Worm (Caenorhabditis elegans): Measurements from ENCODE around the gene rnp-5.

Gene rnp-5

DNA sequence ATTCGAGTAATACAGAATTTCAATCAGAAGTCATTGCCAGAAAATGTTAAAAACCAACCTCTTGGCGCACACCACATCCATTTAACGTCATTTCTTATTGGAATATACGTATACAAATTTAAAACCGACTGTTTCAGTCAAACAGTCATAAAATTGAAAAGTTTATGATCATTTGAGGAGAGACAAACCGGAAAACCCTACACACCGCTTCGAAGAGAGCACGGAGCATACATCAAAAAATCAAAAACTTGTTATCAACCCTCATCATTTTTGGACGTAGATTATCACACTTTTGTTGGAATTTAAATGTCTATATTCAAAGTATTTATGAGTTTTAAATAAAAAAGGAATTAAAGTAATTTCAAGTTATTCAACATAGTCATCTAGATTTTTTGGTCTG lies 37.3 kb upstream of the rnp-5 start, which contains the start of gene T24C4.10:
Gene T24C4.10 (minus strand): TSS at position 230 of the 400 bp plus-strand sequence.
- TF ChIP-seq ceh-9 (tag; optimal IDR thresholded peaks at IDR 0.05) (no peak), ceh-48 (tag; optimal IDR thresholded peaks at IDR 0.05) (no peak), nhr-232 (tag; optimal IDR thresholded peaks at IDR 0.05) (no peak), pros-1 (tag; optimal IDR thresholded peaks at IDR 0.05) (no peak), che-1 (tag; optimal IDR thresholded peaks at IDR 0.05) (no peak), mec-3 (tag; optimal IDR thresholded peaks at IDR 0.05; ENCODE audit: borderline replicate concordance) (no peak), tbx-7 (tag; optimal IDR thresholded peaks at IDR 0.05) (no peak), fkh-6 (tag; optimal IDR thresholded peaks at IDR 0.05) (no peak), ceh-30 (tag; optimal IDR thresholded peaks at IDR 0.05) (no peak), unc-86 (tag; optimal IDR thresholded peaks at IDR 0.05) (no peak)

- TF ChIP-seq sox-2 (GFP tag; IDR thresholded peaks at IDR 0.05) (no peak), hlh-30 (tag; optimal IDR thresholded peaks at IDR 0.05; ENCODE audit: insufficient read depth) (peak; percentile 48), unc-55 (GFP tag; optimal IDR thresholded peaks at IDR 0.05) (no peak), che-1 (tag; optimal IDR thresholded peaks at IDR 0.05) (no peak), unc-42 (tag; optimal IDR thresholded peaks at IDR 0.05) (peak; percentile 40), ceh-22 (tag; optimal IDR thresholded peaks at IDR 0.05) (no peak), elt-4 (tag; optimal IDR thresholded peaks at IDR 0.05) (no peak), npax-4 (tag; optimal IDR thresholded peaks at IDR 0.05) (no peak)
Measured at ce11 chrIII:888983-889549, 35.4 kb upstream of the rnp-5 start.

DNA sequence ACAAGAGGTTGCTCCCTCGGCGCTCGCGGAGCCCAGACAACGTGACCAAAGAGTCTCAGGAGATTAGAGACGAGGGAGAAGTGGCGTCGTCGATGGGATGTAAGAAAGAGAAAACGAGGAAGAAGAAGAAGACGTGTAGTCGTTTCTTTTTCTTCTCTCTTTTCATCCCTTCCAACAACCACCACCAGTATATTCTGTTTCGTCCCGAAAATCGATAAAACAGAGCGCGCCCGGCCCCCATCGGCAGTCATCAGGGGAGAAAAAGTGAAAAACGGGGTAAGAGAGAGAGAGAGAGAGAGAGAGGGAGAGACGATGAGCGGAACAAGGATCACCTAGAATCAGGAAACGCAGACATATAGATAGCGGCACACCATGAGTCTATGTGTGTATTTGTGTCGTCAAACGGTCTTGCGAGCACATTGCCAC lies 34.2 kb upstream of the rnp-5 start:
- TF ChIP-seq hlh-6 (tag; optimal IDR thresholded peaks at IDR 0.05) (no peak), ceh-14 (tag; optimal IDR thresholded peaks at IDR 0.05) (peak; percentile 50), odd-2 (tag; optimal IDR thresholded peaks at IDR 0.05) (no peak), unc-3 (GFP tag; conservative IDR thresholded peaks at IDR 0.05) (no peak; the same call in 1 of the 2 replicates), unc-3 (tag; optimal IDR thresholded peaks at IDR 0.05) (peak; percentile 45), ceh-30 (tag; optimal IDR thresholded peaks at IDR 0.05) (peak; percentile 22), hlh-30 (tag; optimal IDR thresholded peaks at IDR 0.05; ENCODE audit: insufficient read depth) (peak; percentile 73), unc-55 (GFP tag; optimal IDR thresholded peaks at IDR 0.05) (peak; percentile 55), K09A11.1 (tag; optimal IDR thresholded peaks at IDR 0.05; ENCODE audit: insufficient read depth) (peak; percentile 46), tbx-2 (tag; optimal IDR thresholded peaks at IDR 0.05) (peak; percentile 76), ceh-48 (tag; optimal IDR thresholded peaks at IDR 0.05) (peak; percentile 99), nfya-1 (tag; optimal IDR thresholded peaks at IDR 0.05) (peak; percentile 71), pha-4 (tag; optimal IDR thresholded peaks at IDR 0.05) (no peak), rnt-1 (tag; optimal IDR thresholded peaks at IDR 0.05) (peak; percentile 10), madf-2 (tag; optimal IDR thresholded peaks at IDR 0.05) (peak; percentile 13), unc-86 (tag; optimal IDR thresholded peaks at IDR 0.05) (peak; percentile 13), pros-1 (tag; optimal IDR thresholded peaks at IDR 0.05) (peak; percentile 67), ceh-45 (GFP tag; IDR thresholded peaks at IDR 0.05) (0 out of 2 replicates have a peak, but pooled peaks have one; percentile 19), fax-1 (tag; optimal IDR thresholded peaks at IDR 0.05) (no peak), dve-1 (tag; optimal IDR thresholded peaks at IDR 0.05) (peak; percentile 55), F13H6.1 (tag; optimal IDR thresholded peaks at IDR 0.05) (peak; percentile 1), ceh-31 (tag; optimal IDR thresholded peaks at IDR 0.05) (peak; percentile 83), pha-2 (tag; optimal IDR thresholded peaks at IDR 0.05) (no peak), ceh-18 (tag; optimal IDR thresholded peaks at IDR 0.05) (peak; percentile 42), fkh-6 (tag; optimal IDR thresholded peaks at IDR 0.05) (no peak), sox-4 (tag; optimal IDR thresholded peaks at IDR 0.05) (no peak), elt-2 (tag; optimal IDR thresholded peaks at IDR 0.05) (peak; percentile 52), Y22D7AL.16 (tag; optimal IDR thresholded peaks at IDR 0.05) (no peak), syd-9 (tag; optimal IDR thresholded peaks at IDR 0.05) (peak; percentile 14), zip-5 (tag; optimal IDR thresholded peaks at IDR 0.05) (no peak), ceh-19 (GFP tag; optimal IDR thresholded peaks at IDR 0.05) (peak; percentile 68), eyg-1 (tag; optimal IDR thresholded peaks at IDR 0.05) (peak; percentile 53), unc-42 (tag; optimal IDR thresholded peaks at IDR 0.05) (peak; percentile 73), C08G9.2 (tag; optimal IDR thresholded peaks at IDR 0.05) (no peak), fkh-10 (GFP tag; optimal IDR thresholded peaks at IDR 0.05) (peak; percentile 44), ref-2 (tag; optimal IDR thresholded peaks at IDR 0.05) (peak; percentile 35), ceh-34 (tag; optimal IDR thresholded peaks at IDR 0.05) (peak; percentile 40)
